Fruit fly (Drosophila melanogaster): ENCODE results near the gene CG5946.

DNA sequence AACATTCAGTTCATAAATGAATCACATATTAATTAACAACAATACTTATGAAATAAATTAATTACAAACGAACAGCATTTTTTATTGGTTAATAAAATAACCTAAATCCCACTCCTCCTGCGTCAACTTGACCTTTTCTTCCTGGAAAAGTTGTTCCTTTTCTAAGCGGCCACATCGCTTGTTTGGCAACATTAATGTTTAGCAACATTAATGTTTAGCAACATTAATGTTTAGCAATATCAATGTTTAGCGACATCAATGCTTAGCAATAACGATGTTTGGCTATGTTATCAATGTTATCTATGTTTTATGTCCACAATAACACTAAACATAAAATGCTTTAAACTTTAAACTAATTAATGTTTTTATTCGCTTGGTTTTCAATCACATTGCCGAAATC lies 5.4 kb downstream of the CG5946 start:
- no peak for TF ChIP-seq CG8478 (optimal IDR thresholded peaks at IDR 0.05)
- no peak for TF ChIP-seq usp (GFP tag; optimal IDR thresholded peaks at IDR 0.05)
